1 fruit fly cellular context compared by ENCODE assay signal in genomic region chr3R:5022426-5022825, dm6.
TF ChIP-seq lines count a peak whose summit lies in the region.

No protein-coding gene starts in this region.

TF ChIP-seq in whole organism, embryonic, 481 proteins besides CTCF, POLR2A, EP300 and RAD21 (continued from another document):
- TF ChIP-seq E2f1 (GFP tag; IDR thresholded peaks at IDR 0.05; lab: Robert Waterston, UW): 0 out of 2 replicates have a peak, but pooled peaks have one; percentile 10
- TF ChIP-seq CG12236 (GFP tag; optimal IDR thresholded peaks at IDR 0.05; lab: Kevin White, UChicago): no peak
- no peak for TF ChIP-seq CG15073 (GFP tag; optimal IDR thresholded peaks at IDR 0.05; lab: Kevin White, UChicago)
- no peak for TF ChIP-seq CG34376 (GFP tag; optimal IDR thresholded peaks at IDR 0.05; lab: Kevin White, UChicago)
- no peak for TF ChIP-seq trh (GFP tag; optimal IDR thresholded peaks at IDR 0.05; lab: Kevin White, UChicago)
- no peak for TF ChIP-seq CG3847 (GFP tag; IDR thresholded peaks at IDR 0.05; lab: Robert Waterston, UW)
- no peak for TF ChIP-seq crol (GFP tag; IDR thresholded peaks at IDR 0.05; lab: Robert Waterston, UW)
- no peak for TF ChIP-seq CG6765 (GFP tag; optimal IDR thresholded peaks at IDR 0.05; lab: Kevin White, UChicago)
- no peak for TF ChIP-seq CG31365 (tag; optimal IDR thresholded peaks at IDR 0.05; lab: Kevin White, UChicago)
TF ChIP-seq in whole organism, embryonic: peak in this region for 8.
